Fruit fly (Drosophila melanogaster) whole organism, embryonic: ENCODE data around the gene RpL8.

Experiments used
- ATbp ChIP-seq: fragments of 200-800 bp; sonication (Bioruptor generic); optimal IDR thresholded peaks from 2 replicates; lab custom pipeline; 2017; ENCODE audit warnings: missing biosample characterization, mild to moderate bottlenecking, missing genetic modification characterization, missing genetic modification reagents
- Atf-2 ChIP-seq: fragments of 200-800 bp; sonication (Bioruptor generic); optimal IDR thresholded peaks from 2 replicates; lab custom pipeline; 2016; ENCODE audit warnings: missing biosample characterization, missing genetic modification characterization
- Atf6 ChIP-seq: fragments of 200-800 bp; sonication (Bioruptor generic); IDR thresholded peaks from 2 replicates; pipeline ENCODE4 v1.3.6; 2022; ENCODE audit warnings: missing biosample characterization, missing genetic modification characterization
- B-H1 ChIP-seq: fragments of 200-800 bp; sonication (Bioruptor generic); IDR thresholded peaks from 3 replicates; pipeline ENCODE4 v1.3.6; 2022; ENCODE audit warnings: missing biosample characterization, missing genetic modification characterization
- CG10209 ChIP-seq: fragments of 200-800 bp; sonication (Bioruptor generic); optimal IDR thresholded peaks from 3 replicates; lab custom pipeline; 2017; ENCODE audit warnings: missing biosample characterization, mild to moderate bottlenecking, missing genetic modification characterization, missing genetic modification reagents
- CG11085 ChIP-seq: fragments of 200-800 bp; sonication (Bioruptor generic); IDR thresholded peaks from 2 replicates; pipeline ENCODE4 v1.3.6; 2022; ENCODE audit warnings: missing biosample characterization, missing genetic modification characterization
- CG11398 ChIP-seq: fragments of 200-800 bp; sonication (Bioruptor generic); optimal IDR thresholded peaks from 2 replicates; lab custom pipeline; 2016; ENCODE audit warnings: missing biosample characterization, missing genetic modification characterization
- CG12155 ChIP-seq: fragments of 200-800 bp; sonication (Bioruptor generic); optimal IDR thresholded peaks from 3 replicates; lab custom pipeline; 2016; ENCODE audit warnings: missing biosample characterization, missing genetic modification characterization
- CG13296 ChIP-seq: fragments of 200-800 bp; sonication (Bioruptor generic); optimal IDR thresholded peaks from 3 replicates; lab custom pipeline; 2018; ENCODE audit warnings: missing biosample characterization, mild to moderate bottlenecking, missing genetic modification characterization
- CG14667 ChIP-seq: fragments of 200-800 bp; sonication (Bioruptor generic); IDR thresholded peaks from 2 replicates; pipeline ENCODE4 v1.3.6; 2022; ENCODE audit warnings: missing biosample characterization, missing genetic modification characterization
- CG15696 ChIP-seq: fragments of 200-800 bp; sonication (Bioruptor generic); optimal IDR thresholded peaks from 2 replicates; lab custom pipeline; 2019; ENCODE audit warnings: missing biosample characterization, mild to moderate bottlenecking, missing genetic modification characterization, moderate library complexity
- CG17328 ChIP-seq: fragments of 200-800 bp; sonication (Bioruptor generic); IDR thresholded peaks from 2 replicates; pipeline ENCODE4 v1.3.6; 2022; ENCODE audit warnings: missing biosample characterization, missing genetic modification characterization
- CG17361 ChIP-seq: fragments of 200-800 bp; sonication (Bioruptor generic); IDR thresholded peaks from 3 replicates; pipeline ENCODE4 v1.3.6; 2022; ENCODE audit warnings: missing biosample characterization, missing genetic modification characterization
- CG1792 ChIP-seq: fragments of 200-800 bp; sonication (Bioruptor generic); optimal IDR thresholded peaks from 2 replicates; lab custom pipeline; 2016; ENCODE audit warnings: missing biosample characterization, missing genetic modification characterization
- CG30431 ChIP-seq: fragments of 200-800 bp; sonication (Bioruptor generic); optimal IDR thresholded peaks from 2 replicates; lab custom pipeline; 2017; ENCODE audit warnings: missing biosample characterization, missing genetic modification characterization
- CG31224 ChIP-seq: fragments of 200-800 bp; sonication (Bioruptor generic); IDR thresholded peaks from 2 replicates; pipeline ENCODE4 v1.3.6; 2022; ENCODE audit warnings: missing biosample characterization, missing genetic modification characterization
- CG3726 ChIP-seq: fragments of 200-800 bp; sonication (Bioruptor generic); IDR thresholded peaks from 3 replicates; pipeline ENCODE4, ENCODE4 v1.3.6; 2022; ENCODE audit warnings: missing biosample characterization, missing genetic modification characterization
- CG4404 ChIP-seq: fragments of 200-800 bp; sonication (Bioruptor generic); IDR thresholded peaks from 2 replicates; pipeline ENCODE4 v1.3.6; 2022; ENCODE audit warnings: missing biosample characterization, missing genetic modification characterization
- CG6689 ChIP-seq: fragments of 200-800 bp; sonication (Bioruptor generic); IDR thresholded peaks from 2 replicates; pipeline ENCODE4 v1.3.6; 2022; ENCODE audit warnings: missing biosample characterization, missing genetic modification characterization
- CG7372 ChIP-seq: fragments of 200-800 bp; sonication (Bioruptor generic); IDR thresholded peaks from 2 replicates; pipeline ENCODE4 v1.3.6; 2022; ENCODE audit warnings: missing biosample characterization, missing genetic modification characterization
- CG7745 ChIP-seq: fragments of 200-800 bp; sonication (Bioruptor generic); optimal IDR thresholded peaks from 2 replicates; lab custom pipeline; 2018; ENCODE audit warnings: missing biosample characterization, mild to moderate bottlenecking, missing genetic modification characterization, moderate library complexity
- CG7963 ChIP-seq: fragments of 200-800 bp; sonication (Bioruptor generic); IDR thresholded peaks from 3 replicates; pipeline ENCODE4 v1.3.6; 2022; ENCODE audit warnings: missing biosample characterization, missing genetic modification characterization; ENCODE audit not compliant: partially characterized antibody
- CG8765 ChIP-seq: fragments of 200-800 bp; sonication (Bioruptor generic); IDR thresholded peaks from 2 replicates; pipeline ENCODE4 v1.3.6; 2022; ENCODE audit warnings: missing biosample characterization, missing genetic modification characterization
- CG9797 ChIP-seq: fragments of 200-800 bp; sonication (Bioruptor generic); optimal IDR thresholded peaks from 3 replicates; lab custom pipeline; 2018; ENCODE audit warnings: missing biosample characterization, mild to moderate bottlenecking, missing genetic modification characterization
- Dfd ChIP-seq, 2 experiments: fragments of >200 bp; optimal IDR thresholded peaks; 2 replicates each; lab custom pipeline; 2017; ENCODE audit warnings: missing biosample characterization in 2 of 2, missing genetic modification characterization in 2 of 2
- Dip2 ChIP-seq: fragments of 200-800 bp; sonication (Bioruptor generic); IDR thresholded peaks from 2 replicates; pipeline ENCODE4 v1.3.6; 2022; ENCODE audit warnings: missing biosample characterization, missing genetic modification characterization
- Dref ChIP-seq: fragments of 200-800 bp; sonication (Bioruptor generic); IDR thresholded peaks from 2 replicates; pipeline ENCODE4 v1.3.6; 2022; ENCODE audit warnings: missing biosample characterization, missing genetic modification characterization
- ERR ChIP-seq: fragments of 200-800 bp; sonication (Bioruptor generic); optimal IDR thresholded peaks from 2 replicates; lab custom pipeline; 2016; ENCODE audit warnings: missing biosample characterization, missing genetic modification characterization
- HLHmδ ChIP-seq: fragments of 200-800 bp; sonication (Bioruptor generic); optimal IDR thresholded peaks from 2 replicates; lab custom pipeline; 2018; ENCODE audit warnings: missing biosample characterization, mild to moderate bottlenecking, missing genetic modification characterization, moderate library complexity
- HmgD ChIP-seq: fragments of 200-800 bp; sonication (Bioruptor generic); optimal IDR thresholded peaks from 3 replicates; lab custom pipeline; 2016; ENCODE audit warnings: missing biosample characterization, missing genetic modification characterization
- Med ChIP-seq: fragments of 200-800 bp; sonication (Bioruptor generic); peaks from one replicate; lab custom pipeline; 2016; ENCODE audit warnings: missing biosample characterization, missing genetic modification characterization, mild to moderate bottlenecking, inconsistent platforms, moderate library complexity
- Poxn ChIP-seq: fragments of 200-800 bp; sonication (Bioruptor generic); IDR thresholded peaks from 2 replicates; pipeline ENCODE4 v1.3.6; 2022; ENCODE audit warnings: missing biosample characterization, missing genetic modification characterization
- Ravus ChIP-seq: fragments of 200-800 bp; sonication (Bioruptor generic); IDR thresholded peaks from 2 replicates; pipeline ENCODE4 v1.3.6; 2022; ENCODE audit warnings: missing biosample characterization, missing genetic modification characterization
- Sin3A ChIP-seq: fragments of >200 bp; optimal IDR thresholded peaks from 2 replicates; lab custom pipeline; 2018
- Taf1 ChIP-seq: fragments of 200-800 bp; sonication (Bioruptor generic); IDR thresholded peaks from 2 replicates; pipeline ENCODE4 v1.3.6; 2022; ENCODE audit warnings: missing biosample characterization, missing genetic modification characterization
- ab ChIP-seq: fragments of 200-800 bp; sonication (Bioruptor generic); optimal IDR thresholded peaks from 2 replicates; lab custom pipeline; 2016; ENCODE audit warnings: missing biosample characterization, missing genetic modification characterization
- corto ChIP-seq: fragments of 200-800 bp; sonication (Bioruptor generic); optimal IDR thresholded peaks from 2 replicates; lab custom pipeline; 2016; ENCODE audit warnings: missing biosample characterization, mild to moderate bottlenecking, missing genetic modification characterization, moderate library complexity
- dati ChIP-seq: fragments of 200-800 bp; sonication (Bioruptor generic); IDR thresholded peaks from 2 replicates; pipeline ENCODE4 v1.3.6; 2022; ENCODE audit warnings: missing biosample characterization, missing genetic modification characterization
- ems ChIP-seq: fragments of 200-800 bp; sonication (Bioruptor generic); optimal IDR thresholded peaks from 3 replicates; lab custom pipeline; 2016; ENCODE audit warnings: missing biosample characterization, missing genetic modification characterization
- esg ChIP-seq: fragments of 200-800 bp; sonication (Bioruptor generic); conservative IDR thresholded peaks from 2 replicates; pipeline ENCODE4 v1.3.6; 2022; ENCODE audit warnings: missing biosample characterization, missing genetic modification characterization
- fd102C ChIP-seq: fragments of 200-800 bp; sonication (Bioruptor generic); optimal IDR thresholded peaks from 2 replicates; lab custom pipeline; 2018; ENCODE audit warnings: missing biosample characterization, mild to moderate bottlenecking, missing genetic modification characterization, moderate library complexity
- fru ChIP-seq: fragments of >200 bp; optimal IDR thresholded peaks from 2 replicates; lab custom pipeline; 2017
- ham ChIP-seq: fragments of 200-800 bp; sonication (Bioruptor generic); IDR thresholded peaks from 2 replicates; pipeline ENCODE4 v1.3.6; 2022; ENCODE audit warnings: missing biosample characterization, missing genetic modification characterization
- kay ChIP-seq: fragments of 200-800 bp; sonication (Bioruptor generic); optimal IDR thresholded peaks from 2 replicates; lab custom pipeline; 2016; ENCODE audit warnings: missing biosample characterization, missing genetic modification characterization
- maf-S ChIP-seq: fragments of 200-800 bp; sonication (Bioruptor generic); optimal IDR thresholded peaks from 2 replicates; lab custom pipeline; 2016; ENCODE audit warnings: missing biosample characterization, missing genetic modification characterization
- mirr ChIP-seq: fragments of 200-800 bp; sonication (Bioruptor generic); optimal IDR thresholded peaks from 3 replicates; lab custom pipeline; 2018; ENCODE audit warnings: missing biosample characterization, mild to moderate bottlenecking, missing genetic modification characterization
- mld ChIP-seq: fragments of 200-800 bp; sonication (Bioruptor generic); IDR thresholded peaks from 3 replicates; pipeline ENCODE4 v1.3.6; 2022; ENCODE audit warnings: missing biosample characterization, missing genetic modification characterization; ENCODE audit not compliant: partially characterized antibody
- nerfin-1 ChIP-seq: fragments of 200-800 bp; sonication (Bioruptor generic); optimal IDR thresholded peaks from 3 replicates; lab custom pipeline; 2019; ENCODE audit warnings: missing biosample characterization, mild to moderate bottlenecking, missing genetic modification characterization, moderate library complexity
- psq ChIP-seq: fragments of 200-800 bp; sonication (Bioruptor generic); optimal IDR thresholded peaks from 2 replicates; lab custom pipeline; 2017; ENCODE audit warnings: missing biosample characterization, missing genetic modification characterization
- sd ChIP-seq: fragments of 200-800 bp; sonication (Bioruptor generic); optimal IDR thresholded peaks from 3 replicates; lab custom pipeline; 2018; ENCODE audit warnings: missing biosample characterization, mild to moderate bottlenecking, missing genetic modification characterization, moderate library complexity
- sens ChIP-seq: fragments of 200-800 bp; sonication (Bioruptor generic); peaks from one replicate; lab custom pipeline; 2016; ENCODE audit warnings: missing biosample characterization, missing genetic modification characterization
- slp2 ChIP-seq: fragments of 200-800 bp; sonication (Bioruptor generic); optimal IDR thresholded peaks from 2 replicates; lab custom pipeline; 2016; ENCODE audit warnings: missing biosample characterization, missing genetic modification characterization
- usp ChIP-seq: fragments of >200 bp; optimal IDR thresholded peaks from 2 replicates; lab custom pipeline; 2017; ENCODE audit warnings: missing biosample characterization, missing genetic modification characterization
- z ChIP-seq: fragments of 200-800 bp; sonication (Bioruptor generic); IDR thresholded peaks from 3 replicates; pipeline ENCODE4 v1.3.6; 2022; ENCODE audit warnings: missing biosample characterization, missing genetic modification characterization
- zfh2 ChIP-seq: fragments of 200-800 bp; sonication (Bioruptor generic); optimal IDR thresholded peaks from 2 replicates; lab custom pipeline; 2016; ENCODE audit warnings: missing biosample characterization, missing genetic modification characterization

Gene RpL8

dm6 chr3L:2632763-2633100, 45.5 kb downstream of the RpL8 start (continued):
- no peak for TF ChIP-seq z (GFP tag; lab: Robert Waterston, UW)
- TF ChIP-seq zfh2 (GFP tag; lab: Kevin White, UChicago) = no peak
- peak in 1 of 2 experiments; percentile 5 for TF ChIP-seq Dfd (GFP tag; optimal IDR thresholded peaks at IDR 0.05; lab: Kevin White, UChicago)
- TF ChIP-seq CG17328 (GFP tag; lab: Robert Waterston, UW) = no peak
- no peak for TF ChIP-seq CG14667
- TF ChIP-seq CG13296 = no peak
- no peak for TF ChIP-seq CG15696 (tag; lab: Kevin White, UChicago)
- no peak for TF ChIP-seq esg (GFP tag; lab: Robert Waterston, UW)
- TF ChIP-seq CG11085 (GFP tag; lab: Robert Waterston, UW) = no peak
- TF ChIP-seq B-H1 (GFP tag; lab: Robert Waterston, UW) = no peak
- TF ChIP-seq Ravus = no peak
- no peak for TF ChIP-seq CG6689 (GFP tag; lab: Robert Waterston, UW)
- no peak for TF ChIP-seq CG7745 (tag; lab: Kevin White, UChicago)
- TF ChIP-seq CG1792 = no peak
- no peak for TF ChIP-seq CG3726 (GFP tag; lab: Robert Waterston, UW)
- TF ChIP-seq kay (GFP tag; lab: Kevin White, UChicago) = no peak
- no peak for TF ChIP-seq CG7963 (GFP tag; lab: Robert Waterston, UW)
- no peak for TF ChIP-seq sd (tag; lab: Kevin White, UChicago)
- TF ChIP-seq sens (GFP tag; lab: Kevin White, UChicago) = no peak
- no peak for TF ChIP-seq Atf-2 (GFP tag; lab: Kevin White, UChicago)
- TF ChIP-seq ab (GFP tag; lab: Kevin White, UChicago) = no peak
- TF ChIP-seq ERR (GFP tag; lab: Kevin White, UChicago) = no peak
- TF ChIP-seq dati = no peak
- no peak for TF ChIP-seq CG11398
- TF ChIP-seq Sin3A (lab: Kevin White, UChicago) = no peak
- no peak for TF ChIP-seq ham (GFP tag; lab: Robert Waterston, UW)
- no peak for TF ChIP-seq Dref
- TF ChIP-seq CG30431 (GFP tag; lab: Kevin White, UChicago) = no peak
- TF ChIP-seq fru (lab: Kevin White, UChicago) = no peak
- TF ChIP-seq CG8765 (GFP tag; lab: Robert Waterston, UW) = no peak
- TF ChIP-seq fd102C (GFP tag; lab: Kevin White, UChicago) = no peak
- no peak for TF ChIP-seq Atf6 (GFP tag; lab: Robert Waterston, UW)
- no peak for TF ChIP-seq Taf1
- TF ChIP-seq maf-S (GFP tag; lab: Kevin White, UChicago) = no peak
- TF ChIP-seq CG12155 (GFP tag; lab: Kevin White, UChicago) = no peak
- no peak for TF ChIP-seq Dip2 (GFP tag; lab: Robert Waterston, UW)
- no peak for TF ChIP-seq HmgD (GFP tag; lab: Kevin White, UChicago)
- TF ChIP-seq usp (GFP tag; lab: Kevin White, UChicago) = no peak
- TF ChIP-seq CG31224 (GFP tag; lab: Robert Waterston, UW) = 0 out of 2 replicates have a peak, but pooled peaks have one; percentile 21
- no peak for TF ChIP-seq Med (GFP tag; lab: Kevin White, UChicago)
- TF ChIP-seq Poxn = no peak
- no peak for TF ChIP-seq HLHmδ (GFP tag; lab: Kevin White, UChicago)
- no peak for TF ChIP-seq slp2 (GFP tag; lab: Kevin White, UChicago)
- TF ChIP-seq CG17361 (GFP tag; lab: Robert Waterston, UW) = no peak
- no peak for TF ChIP-seq CG10209 (GFP tag; lab: Kevin White, UChicago)
- TF ChIP-seq ATbp (GFP tag; lab: Kevin White, UChicago) = no peak
- no peak for TF ChIP-seq CG7372 (GFP tag; lab: Robert Waterston, UW)
- TF ChIP-seq CG9797 = no peak
- TF ChIP-seq corto (GFP tag; lab: Kevin White, UChicago) = no peak
- no peak for TF ChIP-seq CG4404 (GFP tag; lab: Robert Waterston, UW)
- no peak for TF ChIP-seq nerfin-1 (tag; lab: Kevin White, UChicago)
- TF ChIP-seq mirr (GFP tag; lab: Kevin White, UChicago) = peak; percentile 22
- no peak for TF ChIP-seq mld
- TF ChIP-seq psq (GFP tag; lab: Kevin White, UChicago) = peak; percentile 100
- TF ChIP-seq ems (GFP tag; lab: Kevin White, UChicago) = no peak
